Fruit fly (Drosophila melanogaster): Measurements from ENCODE around the gene Ttc30.

dm6 chr2L:13122526-13122925 lies 15.9 kb downstream of the Ttc30 start:
- TF ChIP-seq Hr78 (GFP tag; optimal IDR thresholded peaks at IDR 0.05) (no peak), lola (GFP tag; optimal IDR thresholded peaks at IDR 0.05) (no peak), Sp1 (GFP tag; optimal IDR thresholded peaks at IDR 0.05) (no peak)
